Worm (Caenorhabditis elegans): ENCODE measurements around the gene jmjd-2.

DNA sequence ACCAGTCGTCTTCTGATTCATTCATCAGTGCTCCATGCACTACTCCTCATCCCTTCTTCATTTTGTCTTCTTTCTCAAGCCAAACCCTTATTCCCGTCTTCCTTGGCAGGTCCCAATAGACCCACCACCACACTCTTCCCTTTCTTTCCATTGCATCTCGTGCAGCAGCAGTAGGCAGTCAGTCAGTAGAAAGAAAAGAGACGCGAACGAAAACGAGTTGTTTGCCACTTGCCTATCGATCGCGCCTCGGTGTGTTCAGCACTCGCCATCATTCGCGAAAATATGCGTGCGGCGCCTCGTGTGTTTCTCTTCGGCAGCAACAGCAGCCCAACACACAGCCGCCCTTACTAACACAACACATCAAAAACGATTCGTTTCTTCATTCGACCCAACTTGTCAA lies 6.1 kb upstream of the jmjd-2 start:
- TF ChIP-seq him-1 (tag; optimal IDR thresholded peaks at IDR 0.05) (no peak), dao-5 (tag; optimal IDR thresholded peaks at IDR 0.05) (no peak)
